Fruit fly (Drosophila melanogaster) whole organism, embryonic: Measurements from ENCODE around the gene CG2540.
A peak's percentile ranks its signal among the peaks of the same experiment; 100 is the strongest.

ENCODE experiments used
- Awh ChIP-seq: fragments of 200-800 bp; sonication (Bioruptor generic); IDR thresholded peaks from 2 replicates; pipeline ENCODE4, ENCODE4 v1.3.6; 2022; ENCODE audit warnings: missing biosample characterization, missing genetic modification characterization
- Blimp-1 ChIP-seq: fragments of 200-800 bp; sonication (Bioruptor generic); optimal IDR thresholded peaks from 3 replicates; lab custom pipeline; 2018; ENCODE audit warnings: missing biosample characterization, missing genetic modification characterization, mild to moderate bottlenecking, moderate library complexity, missing genetic modification reagents
- CG10321 ChIP-seq: fragments of 200-800 bp; sonication (Bioruptor generic); IDR thresholded peaks from 2 replicates; pipeline ENCODE4 v1.3.6; 2022; ENCODE audit warnings: missing biosample characterization, missing genetic modification characterization
- CG10543 ChIP-seq: fragments of 200-800 bp; sonication (Bioruptor generic); optimal IDR thresholded peaks from 3 replicates; lab custom pipeline; 2017; ENCODE audit warnings: missing biosample characterization, mild to moderate bottlenecking, missing genetic modification characterization, moderate library complexity
- CG10654 ChIP-seq: fragments of 200-800 bp; sonication (Bioruptor generic); optimal IDR thresholded peaks from 2 replicates; lab custom pipeline; 2016; ENCODE audit warnings: missing biosample characterization, missing genetic modification characterization
- CG11696 ChIP-seq: fragments of 200-800 bp; sonication (Bioruptor generic); IDR thresholded peaks from 2 replicates; pipeline ENCODE4 v1.3.6; 2022; ENCODE audit warnings: missing biosample characterization, missing genetic modification characterization
- CG13894 ChIP-seq: fragments of 200-800 bp; sonication (Bioruptor generic); optimal IDR thresholded peaks from 3 replicates; lab custom pipeline; 2018; ENCODE audit warnings: missing biosample characterization, mild to moderate bottlenecking, missing genetic modification characterization, moderate library complexity
- CG15269 ChIP-seq: fragments of 200-800 bp; sonication (Bioruptor generic); optimal IDR thresholded peaks from 2 replicates; lab custom pipeline; 2018; ENCODE audit warnings: missing biosample characterization, mild to moderate bottlenecking, missing genetic modification characterization, moderate library complexity
- CG15696 ChIP-seq: fragments of 200-800 bp; sonication (Bioruptor generic); optimal IDR thresholded peaks from 2 replicates; lab custom pipeline; 2019; ENCODE audit warnings: missing biosample characterization, mild to moderate bottlenecking, missing genetic modification characterization, moderate library complexity
- CG17186 ChIP-seq: fragments of 200-800 bp; sonication (Bioruptor generic); optimal IDR thresholded peaks from 3 replicates; lab custom pipeline; 2017; ENCODE audit warnings: missing biosample characterization, missing genetic modification reagents, missing genetic modification characterization
- CG17361 ChIP-seq: fragments of 200-800 bp; sonication (Bioruptor generic); IDR thresholded peaks from 3 replicates; pipeline ENCODE4 v1.3.6; 2022; ENCODE audit warnings: missing biosample characterization, missing genetic modification characterization
- CG18476 ChIP-seq: fragments of 200-800 bp; sonication (Bioruptor generic); optimal IDR thresholded peaks from 2 replicates; lab custom pipeline; 2016; ENCODE audit warnings: missing biosample characterization, mild to moderate bottlenecking, missing genetic modification characterization
- CG18764 ChIP-seq: fragments of 200-800 bp; sonication (Bioruptor generic); optimal IDR thresholded peaks from 3 replicates; lab custom pipeline; 2016; ENCODE audit warnings: missing biosample characterization, missing genetic modification characterization
- CG31224 ChIP-seq: fragments of 200-800 bp; sonication (Bioruptor generic); IDR thresholded peaks from 2 replicates; pipeline ENCODE4 v1.3.6; 2022; ENCODE audit warnings: missing biosample characterization, missing genetic modification characterization
- CG33213 ChIP-seq: fragments of 200-800 bp; sonication (Bioruptor generic); optimal IDR thresholded peaks from 3 replicates; lab custom pipeline; 2016; ENCODE audit warnings: missing biosample characterization, missing genetic modification characterization
- CG4328 ChIP-seq: fragments of 200-800 bp; sonication (Bioruptor generic); optimal IDR thresholded peaks from 3 replicates; lab custom pipeline; 2017; ENCODE audit warnings: missing biosample characterization, missing genetic modification reagents, missing genetic modification characterization
- CG4404 ChIP-seq: fragments of 200-800 bp; sonication (Bioruptor generic); IDR thresholded peaks from 2 replicates; pipeline ENCODE4 v1.3.6; 2022; ENCODE audit warnings: missing biosample characterization, missing genetic modification characterization
- CG6175 ChIP-seq: fragments of 200-800 bp; sonication (Bioruptor generic); IDR thresholded peaks from 3 replicates; pipeline ENCODE4 v1.3.6; 2022; ENCODE audit warnings: missing biosample characterization, missing genetic modification characterization
- CG6689 ChIP-seq: fragments of 200-800 bp; sonication (Bioruptor generic); IDR thresholded peaks from 2 replicates; pipeline ENCODE4 v1.3.6; 2022; ENCODE audit warnings: missing biosample characterization, missing genetic modification characterization
- CG8478 ChIP-seq: fragments of >200 bp; optimal IDR thresholded peaks from 2 replicates; lab custom pipeline; 2018
- CkIIα-i1 ChIP-seq: fragments of 200-800 bp; sonication (Bioruptor generic); IDR thresholded peaks from 2 replicates; pipeline ENCODE4 v1.3.6; 2022; ENCODE audit warnings: missing biosample characterization, missing genetic modification characterization
- CoRest ChIP-seq: fragments of 200-800 bp; sonication (Bioruptor generic); optimal IDR thresholded peaks from 3 replicates; lab custom pipeline; 2018; ENCODE audit warnings: missing biosample characterization, mild to moderate bottlenecking, missing genetic modification characterization, moderate library complexity
- CrebB ChIP-seq: fragments of 200-800 bp; sonication (Bioruptor generic); optimal IDR thresholded peaks from 3 replicates; lab custom pipeline; 2018; ENCODE audit warnings: missing biosample characterization, mild to moderate bottlenecking, missing genetic modification characterization
- D ChIP-seq, 2 experiments: fragments of 200-800 bp in 1 of 2; fragments of >200 bp in 1 of 2; sonication (Bioruptor generic) in 1 of 2; optimal IDR thresholded peaks; 2 replicates in 1 of 2; 3 replicates in 1 of 2; lab custom pipeline; 2017; ENCODE audit warnings: mild to moderate bottlenecking in 1 of 2, missing biosample characterization in 1 of 2, missing genetic modification characterization in 1 of 2, missing genetic modification reagents in 1 of 2
- Doc3 ChIP-seq: fragments of 200-800 bp; sonication (Bioruptor generic); IDR thresholded peaks from 3 replicates; pipeline ENCODE4 v1.3.6; 2022; ENCODE audit warnings: missing biosample characterization, missing genetic modification characterization; ENCODE audit not compliant: partially characterized antibody
- Hmx ChIP-seq: fragments of 200-800 bp; sonication (Bioruptor generic); optimal IDR thresholded peaks from 2 replicates; lab custom pipeline; 2016; ENCODE audit warnings: missing biosample characterization, missing genetic modification characterization
- Lim3 ChIP-seq: fragments of 200-800 bp; sonication (Bioruptor generic); IDR thresholded peaks from 2 replicates; pipeline ENCODE4 v1.3.6; 2022; ENCODE audit warnings: missing biosample characterization, missing genetic modification characterization
- Mad ChIP-seq: fragments of 200-800 bp; sonication (Bioruptor generic); optimal IDR thresholded peaks from 2 replicates; lab custom pipeline; 2016; ENCODE audit warnings: missing biosample characterization, missing genetic modification characterization
- Med ChIP-seq: fragments of 200-800 bp; sonication (Bioruptor generic); peaks from one replicate; lab custom pipeline; 2016; ENCODE audit warnings: missing biosample characterization, missing genetic modification characterization, mild to moderate bottlenecking, inconsistent platforms, moderate library complexity
- Myb ChIP-seq: fragments of 200-800 bp; sonication (Bioruptor generic); optimal IDR thresholded peaks from 2 replicates; lab custom pipeline; 2016; ENCODE audit warnings: missing biosample characterization, missing genetic modification characterization
- Pdp1 ChIP-seq, 2 experiments: fragments of 200-800 bp; sonication (Bioruptor generic); optimal IDR thresholded peaks; 3 replicates each; lab custom pipeline; 2016; ENCODE audit warnings: missing biosample characterization in 2 of 2, missing genetic modification characterization in 2 of 2, mild to moderate bottlenecking in 1 of 2, moderate library complexity in 1 of 2
- Scr ChIP-seq: fragments of 200-800 bp; sonication (Bioruptor generic); IDR thresholded peaks from 2 replicates; pipeline ENCODE4 v1.3.6; 2022; ENCODE audit warnings: missing biosample characterization, missing genetic modification characterization; ENCODE audit not compliant: partially characterized antibody
- Sox102F ChIP-seq: fragments of 200-800 bp; sonication (Bioruptor generic); optimal IDR thresholded peaks from 2 replicates; lab custom pipeline; 2018; ENCODE audit warnings: missing biosample characterization, mild to moderate bottlenecking, missing genetic modification characterization, moderate library complexity
- cg ChIP-seq: fragments of 200-800 bp; sonication (Bioruptor generic); optimal IDR thresholded peaks from 3 replicates; lab custom pipeline; 2019; ENCODE audit warnings: missing biosample characterization, mild to moderate bottlenecking, missing genetic modification characterization, moderate library complexity
- chif ChIP-seq, 2 experiments: fragments of 200-800 bp; sonication (Bioruptor generic); optimal IDR thresholded peaks; 3 replicates each; lab custom pipeline; 2016; ENCODE audit warnings: missing biosample characterization in 2 of 2, missing genetic modification characterization in 2 of 2
- chinmo ChIP-seq: fragments of 200-800 bp; sonication (Bioruptor generic); IDR thresholded peaks from 4 replicates; pipeline ENCODE4 v1.3.6; 2022; ENCODE audit warnings: missing biosample characterization, missing genetic modification characterization; ENCODE audit not compliant: partially characterized antibody
- disco-r ChIP-seq: fragments of 200-800 bp; sonication (Bioruptor generic); optimal IDR thresholded peaks from 2 replicates; lab custom pipeline; 2016; ENCODE audit warnings: missing biosample characterization, missing genetic modification characterization
- ftz-f1 ChIP-seq: fragments of 200-800 bp; sonication (Bioruptor generic); optimal IDR thresholded peaks from 2 replicates; lab custom pipeline; 2016; ENCODE audit warnings: missing biosample characterization, missing genetic modification characterization
- fu2 ChIP-seq: fragments of 200-800 bp; sonication (Bioruptor generic); optimal IDR thresholded peaks from 2 replicates; lab custom pipeline; 2016; ENCODE audit warnings: missing biosample characterization, missing genetic modification characterization
- hkb ChIP-seq, 2 experiments: fragments of 200-800 bp in 1 of 2; fragments of >200 bp in 1 of 2; sonication (Bioruptor generic) in 1 of 2; IDR thresholded peaks in 1 of 2; optimal IDR thresholded peaks in 1 of 2; 2 replicates each; pipeline versions ENCODE4 v1.3.6 to Lab custom; 2017 to 2022; ENCODE audit warnings: missing biosample characterization in 1 of 2, missing genetic modification characterization in 1 of 2
- inv ChIP-seq: fragments of 200-800 bp; sonication (Bioruptor generic); IDR thresholded peaks from 2 replicates; pipeline ENCODE4 v1.3.6; 2022; ENCODE audit warnings: missing biosample characterization, missing genetic modification characterization; ENCODE audit not compliant: partially characterized antibody
- kni ChIP-seq: fragments of 200-800 bp; sonication (Bioruptor generic); optimal IDR thresholded peaks from 3 replicates; lab custom pipeline; 2017; ENCODE audit warnings: mild to moderate bottlenecking, missing biosample characterization, missing genetic modification reagents, missing genetic modification characterization
- mirr ChIP-seq: fragments of 200-800 bp; sonication (Bioruptor generic); optimal IDR thresholded peaks from 3 replicates; lab custom pipeline; 2018; ENCODE audit warnings: missing biosample characterization, mild to moderate bottlenecking, missing genetic modification characterization
- sd ChIP-seq: fragments of 200-800 bp; sonication (Bioruptor generic); optimal IDR thresholded peaks from 3 replicates; lab custom pipeline; 2018; ENCODE audit warnings: missing biosample characterization, mild to moderate bottlenecking, missing genetic modification characterization, moderate library complexity
- tll ChIP-seq, 2 experiments: fragments of 200-800 bp in 1 of 2; fragments of >200 bp in 1 of 2; sonication (Bioruptor generic) in 1 of 2; optimal IDR thresholded peaks; 2 replicates each; lab custom pipeline; 2017 to 2019; ENCODE audit warnings: missing biosample characterization in 2 of 2, missing genetic modification characterization in 2 of 2, mild to moderate bottlenecking in 1 of 2, moderate library complexity in 1 of 2
- ttk ChIP-seq: fragments of 200-800 bp; sonication (Bioruptor generic); IDR thresholded peaks from 2 replicates; pipeline ENCODE4 v2.1.2; 2022; ENCODE audit warnings: missing biosample characterization, missing genetic modification characterization
- zen ChIP-seq: fragments of 200-800 bp; sonication (Bioruptor generic); optimal IDR thresholded peaks from 3 replicates; lab custom pipeline; 2018; ENCODE audit warnings: missing biosample characterization, mild to moderate bottlenecking, missing genetic modification characterization, moderate library complexity
- zfh2 ChIP-seq: fragments of 200-800 bp; sonication (Bioruptor generic); optimal IDR thresholded peaks from 2 replicates; lab custom pipeline; 2016; ENCODE audit warnings: missing biosample characterization, missing genetic modification characterization

Gene CG2540

DNA sequence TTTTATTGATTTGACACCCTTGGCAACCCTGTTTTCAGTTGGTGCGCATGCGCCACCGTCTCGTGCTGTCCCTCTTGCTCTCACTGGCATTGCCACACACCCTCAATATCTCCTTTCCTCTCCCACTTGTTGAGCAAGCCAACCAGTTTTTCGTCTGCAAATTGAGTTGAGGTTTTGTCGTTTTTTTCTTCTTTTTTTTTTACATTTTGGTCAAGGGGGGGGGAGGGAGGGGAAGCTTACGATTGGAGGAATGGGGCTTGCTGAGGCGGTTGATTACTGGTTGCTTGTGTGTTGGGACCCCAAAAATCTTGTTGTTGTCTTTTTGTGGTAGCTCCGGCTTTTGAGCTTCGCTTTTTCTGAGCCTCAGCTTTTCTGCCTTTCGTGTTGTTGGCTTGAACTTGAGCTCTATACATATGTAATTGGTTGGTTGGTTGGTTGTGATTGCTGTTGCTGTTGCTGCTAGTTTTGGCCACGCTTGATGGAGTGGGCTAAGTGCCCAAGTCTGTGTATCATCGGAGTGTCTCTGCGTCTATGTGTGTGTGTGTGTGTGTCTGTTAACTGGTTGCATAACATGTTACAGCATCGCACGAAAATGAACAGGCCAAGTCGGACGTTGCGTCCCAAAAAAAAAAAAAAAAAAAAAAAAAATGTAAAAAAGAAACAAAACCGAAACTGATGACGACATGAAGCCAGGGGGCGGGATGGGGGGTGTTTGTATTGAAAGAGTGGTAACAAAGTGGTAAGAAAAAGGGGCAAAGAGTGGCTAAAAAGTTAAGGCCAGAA is 47.1 kb downstream of the CG2540 start (continued):
- TF ChIP-seq ttk (GFP tag; lab: Robert Waterston, UW) = no peak
- TF ChIP-seq inv = no peak
- no peak for TF ChIP-seq CG18764
- TF ChIP-seq Doc3 (GFP tag; lab: Robert Waterston, UW) = no peak
- TF ChIP-seq zen (tag; lab: Kevin White, UChicago) = no peak
- peak; percentile 28 for TF ChIP-seq CoRest
- peak; percentile 65 for TF ChIP-seq Med (GFP tag; lab: Kevin White, UChicago)
- TF ChIP-seq CG31224 (GFP tag; lab: Robert Waterston, UW) = no peak
- peak; percentile 46 for TF ChIP-seq CG15269 (tag; lab: Kevin White, UChicago)
- no peak for TF ChIP-seq CG18476 (GFP tag; lab: Kevin White, UChicago)
- no peak for TF ChIP-seq CG4328
- TF ChIP-seq disco-r (GFP tag; lab: Kevin White, UChicago) = no peak
- no peak for TF ChIP-seq CG11696
- no peak for TF ChIP-seq CG17186 (GFP tag; lab: Kevin White, UChicago)
- TF ChIP-seq CG10543 (GFP tag; lab: Kevin White, UChicago) = peak; percentile 77
- TF ChIP-seq CG33213 (GFP tag; lab: Kevin White, UChicago) = no peak
- no peak for TF ChIP-seq CG10654 (GFP tag; lab: Kevin White, UChicago)
- no peak for TF ChIP-seq Mad (GFP tag; lab: Kevin White, UChicago)
- no peak for TF ChIP-seq D (optimal IDR thresholded peaks at IDR 0.05; lab: Kevin White, UChicago)
- no peak for TF ChIP-seq D (GFP tag; optimal IDR thresholded peaks at IDR 0.05; lab: Kevin White, UChicago)
- peak; percentile 89 for TF ChIP-seq kni (GFP tag; lab: Kevin White, UChicago)
- 0 out of 3 replicates have a peak, but pooled peaks have one; percentile 0 for TF ChIP-seq CG17361
- TF ChIP-seq Sox102F = no peak
- peak; percentile 58 for TF ChIP-seq CG13894 (tag; lab: Kevin White, UChicago)
- TF ChIP-seq tll (GFP tag; optimal IDR thresholded peaks at IDR 0.05; lab: Kevin White, UChicago) = no peak
- peak; percentile 48 for TF ChIP-seq mirr (GFP tag; lab: Kevin White, UChicago)
- no peak for TF ChIP-seq CG8478 (lab: Kevin White, UChicago)
- TF ChIP-seq CG4404 (GFP tag; lab: Robert Waterston, UW) = no peak
- peak; percentile 59 for TF ChIP-seq CG10321 (GFP tag; lab: Robert Waterston, UW)
- TF ChIP-seq chinmo (GFP tag; lab: Robert Waterston, UW) = peak; percentile 80; the same call in 2 of the 4 replicates
- TF ChIP-seq Awh = no peak
- TF ChIP-seq zfh2 (GFP tag; lab: Kevin White, UChicago) = no peak
- no peak for TF ChIP-seq Lim3 (GFP tag; lab: Robert Waterston, UW)
- TF ChIP-seq hkb (optimal IDR thresholded peaks at IDR 0.05; lab: Kevin White, UChicago) = no peak
- no peak for TF ChIP-seq hkb (GFP tag; IDR thresholded peaks at IDR 0.05; lab: Robert Waterston, UW)
- TF ChIP-seq CrebB (tag; lab: Kevin White, UChicago) = no peak
- no peak for TF ChIP-seq CG6689 (GFP tag; lab: Robert Waterston, UW)
- no peak; the same call in 2 of the 3 replicates for TF ChIP-seq CG6175 (GFP tag; lab: Robert Waterston, UW)
- peak; percentile 15 for TF ChIP-seq sd (tag; lab: Kevin White, UChicago)
- TF ChIP-seq Myb (GFP tag; lab: Kevin White, UChicago) = no peak
- no peak for TF ChIP-seq Hmx (GFP tag; lab: Kevin White, UChicago)
- TF ChIP-seq fu2 = no peak
- TF ChIP-seq chif (GFP tag; optimal IDR thresholded peaks at IDR 0.05; lab: Kevin White, UChicago) = no peak
- no peak for TF ChIP-seq CkIIα-i1 (GFP tag; lab: Robert Waterston, UW)
- TF ChIP-seq cg (GFP tag; lab: Kevin White, UChicago) = peak; percentile 63
- no peak for TF ChIP-seq Scr
- peak; percentile 73 for TF ChIP-seq Blimp-1 (GFP tag; lab: Kevin White, UChicago)
- no peak for TF ChIP-seq ftz-f1
- no peak for TF ChIP-seq CG15696 (tag; lab: Kevin White, UChicago)
- peak in 1 of 2 experiments; percentile 98 for TF ChIP-seq Pdp1 (GFP tag; optimal IDR thresholded peaks at IDR 0.05; lab: Kevin White, UChicago)
